Worm (Caenorhabditis elegans): Measurements from ENCODE around the gene C08E8.2.

- no peak for TF ChIP-seq mcd-1 (GFP tag; IDR thresholded peaks at IDR 0.05)
- TF ChIP-seq ekl-4 (GFP tag; IDR thresholded peaks at IDR 0.05), result no peak
- no peak for TF ChIP-seq zim-3 (tag; optimal IDR thresholded peaks at IDR 0.05)
- TF ChIP-seq efl-1 (GFP tag; optimal IDR thresholded peaks at IDR 0.05), result no peak
Measured at ce11 chrV:18337643-18338042, 18.0 kb downstream of the C08E8.2 start.

All from whole organism, young adult.